Fruit fly (Drosophila melanogaster) whole organism, embryonic: ENCODE measurements around the gene Pex11c.
A peak's percentile ranks its signal among the peaks of the same experiment; 100 is the strongest.

Experiments used
- Atf3 ChIP-seq: fragments of 200-800 bp; sonication (Bioruptor generic); optimal IDR thresholded peaks from 3 replicates; lab custom pipeline; 2016; ENCODE audit warnings: missing biosample characterization, missing genetic modification characterization
- Bgb ChIP-seq: fragments of 200-800 bp; sonication (Bioruptor generic); IDR thresholded peaks from 2 replicates; pipeline ENCODE4 v1.3.6; 2022; ENCODE audit warnings: missing biosample characterization, missing genetic modification characterization; ENCODE audit not compliant: partially characterized antibody
- CG10147 ChIP-seq: fragments of 200-800 bp; sonication (Bioruptor generic); optimal IDR thresholded peaks from 2 replicates; lab custom pipeline; 2019; ENCODE audit warnings: missing biosample characterization, mild to moderate bottlenecking, missing genetic modification characterization, moderate library complexity
- CG12236 ChIP-seq: fragments of 200-800 bp; sonication (Bioruptor generic); optimal IDR thresholded peaks from 2 replicates; lab custom pipeline; 2016; ENCODE audit warnings: missing biosample characterization, missing genetic modification characterization
- CG12942 ChIP-seq: fragments of 200-800 bp; sonication (Bioruptor generic); optimal IDR thresholded peaks from 3 replicates; lab custom pipeline; 2016; ENCODE audit warnings: missing biosample characterization, missing genetic modification characterization
- CG1602 ChIP-seq: fragments of 200-800 bp; sonication (Bioruptor generic); optimal IDR thresholded peaks from 3 replicates; lab custom pipeline; 2016; ENCODE audit warnings: missing biosample characterization, missing genetic modification characterization
- CG1603 ChIP-seq: fragments of 200-800 bp; sonication (Bioruptor generic); optimal IDR thresholded peaks from 2 replicates; lab custom pipeline; 2019; ENCODE audit warnings: missing biosample characterization, mild to moderate bottlenecking, missing genetic modification characterization, moderate library complexity
- CG16813 ChIP-seq: fragments of 200-800 bp; sonication (Bioruptor generic); IDR thresholded peaks from 3 replicates; pipeline ENCODE4 v1.3.6; 2022; ENCODE audit warnings: missing biosample characterization, missing genetic modification characterization; ENCODE audit not compliant: partially characterized antibody
- CG17186 ChIP-seq: fragments of 200-800 bp; sonication (Bioruptor generic); optimal IDR thresholded peaks from 3 replicates; lab custom pipeline; 2017; ENCODE audit warnings: missing biosample characterization, missing genetic modification reagents, missing genetic modification characterization
- CG18476 ChIP-seq: fragments of 200-800 bp; sonication (Bioruptor generic); optimal IDR thresholded peaks from 2 replicates; lab custom pipeline; 2016; ENCODE audit warnings: missing biosample characterization, mild to moderate bottlenecking, missing genetic modification characterization
- CG2889 ChIP-seq: fragments of 200-800 bp; sonication (Bioruptor generic); IDR thresholded peaks from 3 replicates; pipeline ENCODE4 v1.3.6; 2022; ENCODE audit warnings: missing biosample characterization, missing genetic modification characterization
- CG31224 ChIP-seq: fragments of 200-800 bp; sonication (Bioruptor generic); IDR thresholded peaks from 2 replicates; pipeline ENCODE4 v1.3.6; 2022; ENCODE audit warnings: missing biosample characterization, missing genetic modification characterization
- CG5245 ChIP-seq: fragments of 200-800 bp; sonication (Bioruptor generic); optimal IDR thresholded peaks from 3 replicates; lab custom pipeline; 2016; ENCODE audit warnings: missing biosample characterization, missing genetic modification characterization
- CG6765 ChIP-seq: fragments of 200-800 bp; sonication (Bioruptor generic); optimal IDR thresholded peaks from 3 replicates; lab custom pipeline; 2017; ENCODE audit warnings: missing biosample characterization, mild to moderate bottlenecking, missing genetic modification characterization
- CG7745 ChIP-seq: fragments of 200-800 bp; sonication (Bioruptor generic); optimal IDR thresholded peaks from 2 replicates; lab custom pipeline; 2018; ENCODE audit warnings: missing biosample characterization, mild to moderate bottlenecking, missing genetic modification characterization, moderate library complexity
- Dad ChIP-seq: fragments of 200-800 bp; sonication (Bioruptor generic); optimal IDR thresholded peaks from 3 replicates; lab custom pipeline; 2016; ENCODE audit warnings: missing biosample characterization, missing genetic modification characterization
- Dll ChIP-seq: fragments of 200-800 bp; sonication (Bioruptor generic); IDR thresholded peaks from 4 replicates; pipeline ENCODE4 v1.3.6; 2022; ENCODE audit warnings: missing biosample characterization, missing genetic modification characterization; ENCODE audit not compliant: partially characterized antibody
- Dref ChIP-seq: fragments of 200-800 bp; sonication (Bioruptor generic); IDR thresholded peaks from 2 replicates; pipeline ENCODE4 v1.3.6; 2022; ENCODE audit warnings: missing biosample characterization, missing genetic modification characterization
- E2f1 ChIP-seq: fragments of 200-800 bp; sonication (Bioruptor generic); IDR thresholded peaks from 2 replicates; pipeline ENCODE4 v1.3.6; 2022; ENCODE audit warnings: missing biosample characterization, missing genetic modification characterization
- Eip74EF ChIP-seq, 2 experiments: fragments of 200-800 bp in 1 of 2; fragments of >200 bp in 1 of 2; sonication (Bioruptor generic) in 1 of 2; optimal IDR thresholded peaks; 2 replicates each; lab custom pipeline; 2017 to 2019; ENCODE audit warnings: missing biosample characterization in 2 of 2, missing genetic modification characterization in 2 of 2, mild to moderate bottlenecking in 1 of 2, moderate library complexity in 1 of 2
- Fer3 ChIP-seq: fragments of 200-800 bp; sonication (Bioruptor generic); optimal IDR thresholded peaks from 2 replicates; lab custom pipeline; 2018; ENCODE audit warnings: missing biosample characterization, mild to moderate bottlenecking, missing genetic modification characterization, moderate library complexity
- Hey ChIP-seq: fragments of 200-800 bp; sonication (Bioruptor generic); optimal IDR thresholded peaks from 3 replicates; lab custom pipeline; 2018; ENCODE audit warnings: missing biosample characterization, mild to moderate bottlenecking, missing genetic modification characterization
- MESR4 ChIP-seq: fragments of 200-800 bp; sonication (Bioruptor generic); optimal IDR thresholded peaks from 2 replicates; lab custom pipeline; 2018; ENCODE audit warnings: missing biosample characterization, mild to moderate bottlenecking, missing genetic modification characterization, moderate library complexity
- Med ChIP-seq: fragments of 200-800 bp; sonication (Bioruptor generic); peaks from one replicate; lab custom pipeline; 2016; ENCODE audit warnings: missing biosample characterization, missing genetic modification characterization, mild to moderate bottlenecking, inconsistent platforms, moderate library complexity
- NFAT ChIP-seq: fragments of 200-800 bp; sonication (Bioruptor generic); IDR thresholded peaks from 2 replicates; pipeline ENCODE4 v1.3.6; 2022; ENCODE audit warnings: missing biosample characterization, missing genetic modification characterization
- Neu2 ChIP-seq: fragments of 200-800 bp; sonication (Bioruptor generic); optimal IDR thresholded peaks from 3 replicates; lab custom pipeline; 2016; ENCODE audit warnings: missing biosample characterization, missing genetic modification characterization, borderline replicate concordance
- Rx ChIP-seq: fragments of 200-800 bp; sonication (Bioruptor generic); IDR thresholded peaks from 2 replicates; pipeline ENCODE4 v1.3.6; 2022; ENCODE audit warnings: missing biosample characterization, missing genetic modification characterization
- Vsx1 ChIP-seq: fragments of 200-800 bp; sonication (Bioruptor generic); optimal IDR thresholded peaks from 2 replicates; lab custom pipeline; 2017; ENCODE audit warnings: missing biosample characterization, mild to moderate bottlenecking, missing genetic modification characterization, missing genetic modification reagents
- Xbp1 ChIP-seq: fragments of 200-800 bp; sonication (Bioruptor generic); optimal IDR thresholded peaks from 3 replicates; lab custom pipeline; 2016; ENCODE audit warnings: missing biosample characterization, mild to moderate bottlenecking, missing genetic modification characterization
- bsh ChIP-seq, 2 experiments: fragments of 200-800 bp; sonication (Bioruptor generic); optimal IDR thresholded peaks; 2 replicates each; lab custom pipeline; 2017 to 2018; ENCODE audit warnings: mild to moderate bottlenecking in 2 of 2, missing biosample characterization in 2 of 2, missing genetic modification characterization in 2 of 2, moderate library complexity in 1 of 2
- dmrt99B ChIP-seq: fragments of 200-800 bp; sonication (Bioruptor generic); optimal IDR thresholded peaks from 2 replicates; lab custom pipeline; 2018; ENCODE audit warnings: missing biosample characterization, mild to moderate bottlenecking, missing genetic modification characterization, moderate library complexity
- emc ChIP-seq: fragments of 200-800 bp; sonication (Bioruptor generic); optimal IDR thresholded peaks from 2 replicates; lab custom pipeline; 2016; ENCODE audit warnings: missing biosample characterization, missing genetic modification characterization
- esg ChIP-seq: fragments of 200-800 bp; sonication (Bioruptor generic); conservative IDR thresholded peaks from 2 replicates; pipeline ENCODE4 v1.3.6; 2022; ENCODE audit warnings: missing biosample characterization, missing genetic modification characterization
- eve ChIP-seq, 2 experiments: fragments of >200 bp; optimal IDR thresholded peaks; 2 replicates each; lab custom pipeline; 2017; ENCODE audit warnings: missing biosample characterization in 2 of 2, missing genetic modification characterization in 2 of 2
- gro ChIP-seq: fragments of 200-800 bp; sonication (Bioruptor generic); optimal IDR thresholded peaks from 2 replicates; lab custom pipeline; 2016; ENCODE audit warnings: missing biosample characterization, missing genetic modification characterization
- hbn ChIP-seq: fragments of 200-800 bp; sonication (Bioruptor generic); IDR thresholded peaks from 2 replicates; pipeline ENCODE4 v1.3.6; 2022; ENCODE audit warnings: missing biosample characterization, missing genetic modification characterization; ENCODE audit not compliant: partially characterized antibody
- her ChIP-seq: fragments of 200-800 bp; sonication (Bioruptor generic); optimal IDR thresholded peaks from 2 replicates; lab custom pipeline; 2016; ENCODE audit warnings: missing biosample characterization, missing genetic modification characterization
- insv ChIP-seq, 2 experiments: fragments of 200-800 bp; sonication (Bioruptor generic); optimal IDR thresholded peaks; 3 replicates each; lab custom pipeline; 2016 to 2018; ENCODE audit warnings: missing biosample characterization in 2 of 2, missing genetic modification characterization in 2 of 2
- kah ChIP-seq: fragments of 200-800 bp; sonication (Bioruptor generic); optimal IDR thresholded peaks from 2 replicates; lab custom pipeline; 2018; ENCODE audit warnings: missing biosample characterization, mild to moderate bottlenecking, missing genetic modification characterization
- lola ChIP-seq, 3 experiments: fragments of >200 bp in 2 of 3; fragments of 200-800 bp in 1 of 3; sonication (Bioruptor generic) in 1 of 3; optimal IDR thresholded peaks; 2 replicates each; lab custom pipeline; 2017 to 2019; ENCODE audit warnings: missing biosample characterization in 3 of 3, missing genetic modification characterization in 3 of 3, mild to moderate bottlenecking in 1 of 3, moderate library complexity in 1 of 3
- nmo ChIP-seq: fragments of 200-800 bp; sonication (Bioruptor generic); optimal IDR thresholded peaks from 2 replicates; lab custom pipeline; 2018; ENCODE audit warnings: missing biosample characterization, mild to moderate bottlenecking, missing genetic modification characterization, moderate library complexity
- nom ChIP-seq: fragments of 200-800 bp; sonication (Bioruptor generic); optimal IDR thresholded peaks from 2 replicates; lab custom pipeline; 2017; ENCODE audit warnings: missing biosample characterization, missing genetic modification characterization, mild to moderate bottlenecking, moderate library complexity, missing genetic modification reagents
- oc ChIP-seq: fragments of 200-800 bp; sonication (Bioruptor generic); optimal IDR thresholded peaks from 2 replicates; lab custom pipeline; 2018; ENCODE audit warnings: missing biosample characterization, mild to moderate bottlenecking, missing genetic modification characterization, moderate library complexity
- pho ChIP-seq: fragments of 200-800 bp; sonication (Bioruptor generic); optimal IDR thresholded peaks from 2 replicates; lab custom pipeline; 2016; ENCODE audit warnings: missing biosample characterization, missing genetic modification characterization
- sna ChIP-seq: fragments of 200-800 bp; sonication (Bioruptor generic); IDR thresholded peaks from 2 replicates; pipeline ENCODE4 v1.3.6; 2022; ENCODE audit warnings: missing biosample characterization, missing genetic modification characterization; ENCODE audit not compliant: partially characterized antibody
- sqz ChIP-seq: fragments of 200-800 bp; sonication (Bioruptor generic); optimal IDR thresholded peaks from 3 replicates; lab custom pipeline; 2018; ENCODE audit warnings: missing biosample characterization, mild to moderate bottlenecking, missing genetic modification characterization
- sr ChIP-seq: fragments of 200-800 bp; sonication (Bioruptor generic); IDR thresholded peaks from 3 replicates; pipeline ENCODE4 v1.3.6; 2022; ENCODE audit warnings: missing biosample characterization, missing genetic modification characterization
- tgo ChIP-seq: fragments of 200-800 bp; sonication (Bioruptor generic); IDR thresholded peaks from 3 replicates; pipeline ENCODE4 v1.3.6; 2022; ENCODE audit warnings: missing biosample characterization, missing genetic modification characterization
- tup ChIP-seq: fragments of 200-800 bp; sonication (Bioruptor generic); optimal IDR thresholded peaks from 2 replicates; lab custom pipeline; 2016; ENCODE audit warnings: missing biosample characterization, mild to moderate bottlenecking, missing genetic modification characterization, moderate library complexity

The Pex11c gene

dm6 chr3R:23226521-23227039, 31.6 kb upstream of the Pex11c start, which contains the start of gene cnc (continued):
- TF ChIP-seq sna (peak; percentile 59; the same call in 1 of the 2 replicates), CG12236 (no peak), Vsx1 (no peak), CG5245 (GFP tag; lab: Kevin White, UChicago) (no peak), Neu2 (no peak), CG16813 (no peak), NFAT (0 out of 2 replicates have a peak, but pooled peaks have one; percentile 40), CG6765 (GFP tag; lab: Kevin White, UChicago) (peak; percentile 17), CG17186 (no peak), her (GFP tag; lab: Kevin White, UChicago) (peak; percentile 14), oc (tag; lab: Kevin White, UChicago) (peak; percentile 25), Atf3 (no peak), Dll (GFP tag; lab: Robert Waterston, UW) (0 out of 4 replicates have a peak, but pooled peaks have one; percentile 38), Med (GFP tag; lab: Kevin White, UChicago) (peak; percentile 88), sr (GFP tag; lab: Robert Waterston, UW) (no peak; the same call in 2 of the 3 replicates), E2f1 (GFP tag; lab: Robert Waterston, UW) (peak; percentile 21; the same call in 1 of the 2 replicates), MESR4 (GFP tag; lab: Kevin White, UChicago) (no peak), CG31224 (GFP tag; lab: Robert Waterston, UW) (no peak), dmrt99B (tag; lab: Kevin White, UChicago) (peak; percentile 34), CG18476 (GFP tag; lab: Kevin White, UChicago) (no peak), pho (no peak), insv (GFP tag; optimal IDR thresholded peaks at IDR 0.05; lab: Kevin White, UChicago) (no peak), tgo (GFP tag; lab: Robert Waterston, UW) (no peak), Fer3 (tag; lab: Kevin White, UChicago) (no peak), CG1603 (no peak), Bgb (GFP tag; lab: Robert Waterston, UW) (peak; percentile 35; the same call in 1 of the 2 replicates), Dad (no peak), emc (no peak), Eip74EF (GFP tag; optimal IDR thresholded peaks at IDR 0.05; lab: Kevin White, UChicago) (peak in 1 of 2 experiments; percentile 81), kah (GFP tag; lab: Kevin White, UChicago) (peak; percentile 36), esg (GFP tag; lab: Robert Waterston, UW) (no peak), CG1602 (GFP tag; lab: Kevin White, UChicago) (no peak), eve (GFP tag; optimal IDR thresholded peaks at IDR 0.05; lab: Kevin White, UChicago) (no peak), Rx (GFP tag; lab: Robert Waterston, UW) (no peak), sqz (GFP tag; lab: Kevin White, UChicago) (peak; percentile 57), hbn (GFP tag; lab: Robert Waterston, UW) (peak; percentile 19; the same call in 1 of the 2 replicates), CG2889 (GFP tag; lab: Robert Waterston, UW) (no peak), CG7745 (no peak), nom (no peak), Dref (GFP tag; lab: Robert Waterston, UW) (no peak), lola (GFP tag; optimal IDR thresholded peaks at IDR 0.05; lab: Kevin White, UChicago) (no peak), CG12942 (GFP tag; lab: Kevin White, UChicago) (no peak), gro (GFP tag; lab: Kevin White, UChicago) (peak; percentile 47), tup (GFP tag; lab: Kevin White, UChicago) (no peak), bsh (GFP tag; optimal IDR thresholded peaks at IDR 0.05; lab: Kevin White, UChicago) (no peak), CG10147 (GFP tag; lab: Kevin White, UChicago) (no peak), nmo (GFP tag; lab: Kevin White, UChicago) (no peak), Xbp1 (no peak), Hey (peak; percentile 2)
